Worm (Caenorhabditis elegans) whole organism, L4 larva: ENCODE results near the gene F20B6.4.

Experiments used
- dmd-8 ChIP-seq: fragments of 200-800 bp; sonication (Bioruptor generic); IDR thresholded peaks from 2 replicates; pipeline ENCODE4 v1.3.6; 2022; ENCODE audit warnings: missing genetic modification characterization, missing compliant biosample characterization
- hlh-30 ChIP-seq: sonication (generic microtip); optimal IDR thresholded peaks from 2 replicates; lab custom pipeline; 2017; ENCODE audit warnings: antibody characterized with exemption, mild to moderate bottlenecking, missing genetic modification characterization, missing compliant biosample characterization; ENCODE audit not compliant: insufficient read depth
- mep-1 ChIP-seq: fragments of 150-350 bp; sonication (generic microtip); optimal IDR thresholded peaks from 3 replicates; lab custom pipeline; 2014; ENCODE audit warnings: missing biosample characterization, missing genetic modification characterization
- zfp-3 ChIP-seq: fragments of 200-800 bp; sonication (Bioruptor generic); conservative IDR thresholded peaks from 2 replicates; pipeline ENCODE4 v1.3.6; 2022; ENCODE audit warnings: missing genetic modification reagents, missing genetic modification characterization, missing compliant biosample characterization

DNA sequence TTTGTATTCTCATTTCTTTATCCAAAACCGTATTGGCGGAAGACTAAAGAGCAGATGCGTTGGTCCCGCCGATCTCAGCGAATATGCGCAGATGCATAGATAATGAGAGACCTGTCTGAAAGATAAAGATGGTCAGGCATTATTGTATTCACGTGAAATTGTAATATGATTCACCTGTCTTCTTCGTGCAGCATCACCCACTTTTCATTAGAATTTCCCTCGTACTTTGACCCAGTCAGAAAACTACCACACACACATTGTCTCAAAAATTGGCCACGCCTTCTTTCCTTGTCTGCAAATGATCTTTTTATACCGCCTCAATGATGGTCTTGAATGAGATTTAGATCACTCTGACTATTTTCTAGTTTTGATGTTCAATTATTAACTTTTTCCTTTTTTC, 50.3 kb downstream of the F20B6.4 start:
- TF ChIP-seq hlh-30 (tag; lab: Kevin White, UChicago) (no peak), mep-1 (tag; lab: Kevin White, UChicago) (no peak), dmd-8 (GFP tag; lab: Robert Waterston, UW) (no peak), zfp-3 (no peak)
